Worm (Caenorhabditis elegans): ENCODE measurements around the gene F59F3.6.
A peak's percentile ranks its signal among the peaks of the same experiment; 100 is the strongest.

Gene F59F3.6

ce11 chrX:10963453-10964046 is 35.5 kb downstream of the F59F3.6 start, which contains the start of gene nas-10 (continued):
- TF ChIP-seq lin-1 (GFP tag; IDR thresholded peaks at IDR 0.05) (peak; percentile 94), hmg-1.1 (GFP tag; IDR thresholded peaks at IDR 0.05) (peak; percentile 96), F49E8.2 (tag; optimal IDR thresholded peaks at IDR 0.05; ENCODE audit: borderline replicate concordance) (peak; percentile 20), nhr-76 (tag; optimal IDR thresholded peaks at IDR 0.05) (no peak), hlh-11 (tag; optimal IDR thresholded peaks at IDR 0.05) (peak; percentile 68), ctbp-1 (GFP tag; IDR thresholded peaks at IDR 0.05) (peak; percentile 90), ceh-44 (GFP tag; IDR thresholded peaks at IDR 0.05) (peak; percentile 73; the same call in 1 of the 2 replicates), daf-16 (GFP tag; optimal IDR thresholded peaks at IDR 0.05) (peak in 1 of 2 experiments; percentile 72), daf-16 (tag; optimal IDR thresholded peaks at IDR 0.05) (peak; percentile 83), nhr-6 (tag; optimal IDR thresholded peaks at IDR 0.05) (no peak), ztf-7 (tag; optimal IDR thresholded peaks at IDR 0.05) (no peak), aha-1 (tag) (peak; percentile 94), nhr-42 (GFP tag; IDR thresholded peaks at IDR 0.05) (peak; percentile 51; the same call in 1 of the 2 replicates), nhr-25 (tag; optimal IDR thresholded peaks at IDR 0.05; ENCODE audit: borderline replicate concordance, insufficient read depth) (peak; percentile 26), nhr-28 (tag; optimal IDR thresholded peaks at IDR 0.05) (peak; percentile 46)

- peak in 1 of 2 experiments; percentile 95 for TF ChIP-seq unc-62 (GFP tag; optimal IDR thresholded peaks at IDR 0.05 in 1 of 2)
- TF ChIP-seq unc-62 (tag; optimal IDR thresholded peaks at IDR 0.05), result no peak
- TF ChIP-seq pha-4 (GFP tag; IDR thresholded peaks at IDR 0.05), result no peak
- no peak for TF ChIP-seq pha-4 (tag; optimal IDR thresholded peaks at IDR 0.05)
- no peak for TF ChIP-seq tag-97 (GFP tag; IDR thresholded peaks at IDR 0.05)
- no peak for TF ChIP-seq ZK546.5 (tag; optimal IDR thresholded peaks at IDR 0.05)
- no peak for TF ChIP-seq lsy-2 (tag; optimal IDR thresholded peaks at IDR 0.05)
- no peak for TF ChIP-seq sdz-12 (GFP tag; optimal IDR thresholded peaks at IDR 0.05)
These were observed 37.4 kb downstream of the F59F3.6 start for ce11 chrX:10961724-10962123.

ce11 chrX:10959136-10959535 is 39.9 kb downstream of the F59F3.6 start, which contains the start of gene K09C8.2:
Gene K09C8.2, plus strand, starts transcription at chrX:10959436.
- TF ChIP-seq ctbp-1 (GFP tag; IDR thresholded peaks at IDR 0.05) (no peak), daf-19 (GFP tag; conservative IDR thresholded peaks at IDR 0.05) (no peak), Y5F2A.4 (GFP tag; optimal IDR thresholded peaks at IDR 0.05) (no peak), nhr-42 (GFP tag; IDR thresholded peaks at IDR 0.05) (no peak), ztf-7 (tag; optimal IDR thresholded peaks at IDR 0.05) (no peak), lin-39 (tag; optimal IDR thresholded peaks at IDR 0.05) (no peak)

DNA sequence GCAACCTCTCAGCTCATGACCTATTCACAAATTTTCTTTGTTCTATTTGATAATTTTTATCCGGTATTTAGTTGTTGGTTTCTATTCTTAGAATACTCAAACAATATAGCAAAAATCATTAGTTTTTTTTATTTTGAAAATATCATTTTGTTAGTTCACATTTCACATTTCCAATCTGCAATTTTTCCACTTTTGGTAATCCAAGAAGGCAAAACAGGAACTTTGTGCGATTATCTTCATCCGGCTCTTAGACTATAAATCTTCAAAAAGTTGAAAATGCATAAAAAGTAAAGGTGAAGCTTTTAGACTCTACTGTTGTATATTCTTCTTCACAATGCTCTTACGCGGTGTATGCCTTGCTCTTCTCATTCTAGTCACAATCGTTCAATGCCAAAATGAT is 40.6 kb downstream of the F59F3.6 start, which contains the start of gene nlp-19:
nlp-19 (plus strand) TSS at position 301 of the 400 bp plus-strand sequence.
- no peak for TF ChIP-seq vab-7 (GFP tag; IDR thresholded peaks at IDR 0.05)
- no peak for TF ChIP-seq F44E2.7 (GFP tag; IDR thresholded peaks at IDR 0.05)

DNA sequence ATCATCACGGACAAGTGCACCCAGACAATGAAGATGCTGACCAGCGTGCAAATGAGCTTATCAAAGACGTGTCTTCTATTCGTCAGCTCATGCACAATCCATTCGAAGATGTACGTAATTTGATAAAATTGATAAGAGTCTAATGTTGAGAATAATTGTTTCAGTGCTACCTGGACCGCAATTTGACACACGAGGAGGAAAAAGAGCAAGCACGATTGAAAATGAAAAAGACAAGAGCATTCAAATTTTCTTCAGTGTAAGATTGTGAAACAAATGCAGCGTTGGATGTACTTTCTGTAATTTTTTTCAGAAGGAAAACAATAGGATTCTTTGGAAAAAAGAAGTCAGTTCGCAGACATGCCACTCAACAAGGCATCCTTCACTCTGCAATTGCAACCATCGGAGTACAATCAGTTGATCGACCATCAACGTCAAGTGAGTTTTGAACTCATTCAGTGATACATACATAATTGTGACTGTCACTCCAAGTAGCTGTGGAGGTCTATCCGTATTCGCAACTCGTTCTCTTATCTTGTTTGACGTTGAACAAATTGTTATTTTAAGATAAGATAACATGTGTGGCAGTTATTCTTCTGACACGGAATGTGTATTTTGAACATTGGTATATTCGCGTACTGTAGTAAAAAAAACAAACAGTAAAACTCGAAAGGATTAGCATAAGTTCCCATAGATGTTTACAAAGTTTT is 42.0 kb downstream of the F59F3.6 start:
- TF ChIP-seq F49E8.2 (tag; optimal IDR thresholded peaks at IDR 0.05; ENCODE audit: borderline replicate concordance) (no peak), mxl-3 (GFP tag; optimal IDR thresholded peaks at IDR 0.05) (no peak), T20F7.1 (GFP tag; optimal IDR thresholded peaks at IDR 0.05) (no peak), duxl-1 (tag; optimal IDR thresholded peaks at IDR 0.05; ENCODE audit: poor library complexity) (no peak), egl-43 (GFP tag; IDR thresholded peaks at IDR 0.05) (no peak), nhr-6 (tag; optimal IDR thresholded peaks at IDR 0.05) (no peak), nhr-111 (GFP tag; optimal IDR thresholded peaks at IDR 0.05) (no peak), nhr-48 (tag; optimal IDR thresholded peaks at IDR 0.05) (peak; percentile 25), mdl-1 (tag; optimal IDR thresholded peaks at IDR 0.05) (no peak), ZK546.5 (tag; optimal IDR thresholded peaks at IDR 0.05) (no peak), daf-8 (GFP tag; IDR thresholded peaks at IDR 0.05) (no peak), lin-15B (tag; optimal IDR thresholded peaks at IDR 0.05) (no peak), nhr-25 (tag; optimal IDR thresholded peaks at IDR 0.05; ENCODE audit: borderline replicate concordance, insufficient read depth) (no peak), hlh-11 (tag; optimal IDR thresholded peaks at IDR 0.05) (peak; percentile 11), pha-4 (GFP tag; IDR thresholded peaks at IDR 0.05) (no peak), pha-4 (tag; optimal IDR thresholded peaks at IDR 0.05) (no peak), daf-19 (GFP tag; conservative IDR thresholded peaks at IDR 0.05) (no peak), zfp-2 (tag; optimal IDR thresholded peaks at IDR 0.05) (no peak), pqm-1 (tag; optimal IDR thresholded peaks at IDR 0.05) (peak; percentile 5), nhr-28 (tag; optimal IDR thresholded peaks at IDR 0.05) (peak; percentile 45), ceh-20 (GFP tag; IDR thresholded peaks at IDR 0.05) (no peak), lin-1 (GFP tag; IDR thresholded peaks at IDR 0.05) (0 out of 2 replicates have a peak, but pooled peaks have one; percentile 13), unc-62 (GFP tag; optimal IDR thresholded peaks at IDR 0.05 in 1 of 2) (peak in 1 of 2 experiments; percentile 92), unc-62 (tag; optimal IDR thresholded peaks at IDR 0.05) (no peak)

All from whole organism, L4 larva.